Fruit fly (Drosophila melanogaster): ENCODE measurements around the gene CG8031.

- no peak for TF ChIP-seq CG14711 (tag; optimal IDR thresholded peaks at IDR 0.05)
- no peak for TF ChIP-seq Mnt (GFP tag; optimal IDR thresholded peaks at IDR 0.05)
- no peak for TF ChIP-seq CG1620 (GFP tag; optimal IDR thresholded peaks at IDR 0.05)
- TF ChIP-seq kay (GFP tag; ENCODE audit: borderline replicate concordance), result no peak
- TF ChIP-seq Hr96 (GFP tag; optimal IDR thresholded peaks at IDR 0.05), result no peak
- no peak for TF ChIP-seq CG33017 (tag; optimal IDR thresholded peaks at IDR 0.05)
- no peak for TF ChIP-seq Crg-1 (GFP tag; optimal IDR thresholded peaks at IDR 0.05)
- no peak for TF ChIP-seq CG11617 (GFP tag; optimal IDR thresholded peaks at IDR 0.05)
- no peak for TF ChIP-seq Clk (GFP tag; optimal IDR thresholded peaks at IDR 0.05)
- no peak for TF ChIP-seq CG5204 (GFP tag; optimal IDR thresholded peaks at IDR 0.05)
- TF ChIP-seq CG7101 (tag; optimal IDR thresholded peaks at IDR 0.05), result no peak
Measured at dm6 chr3R:12995047-12995446, 16.1 kb downstream of the CG8031 start, which contains the start of gene yellow-f2.
